Fruit fly (Drosophila melanogaster) whole organism: ENCODE results near the gene Vm26Ac.

ENCODE experiments used
- CG8478 ChIP-seq: fragments of >200 bp; optimal IDR thresholded peaks from 2 replicates; lab custom pipeline; 2018; ENCODE audit warnings: inconsistent platforms
- Dll ChIP-seq: fragments of >200 bp; optimal IDR thresholded peaks from 2 replicates; lab custom pipeline; 2017
- EcR ChIP-seq, 2 experiments: fragments of >200 bp; optimal IDR thresholded peaks; 2 replicates each; lab custom pipeline; 2017; ENCODE audit warnings: missing biosample characterization in 2 of 2, missing genetic modification characterization in 2 of 2, missing genetic modification reagents in 2 of 2
- pan ChIP-seq: fragments of >200 bp; optimal IDR thresholded peaks from 2 replicates; lab custom pipeline; 2017
- psq ChIP-seq: fragments of >200 bp; optimal IDR thresholded peaks from 2 replicates; lab custom pipeline; 2017
- usp ChIP-seq: fragments of >200 bp; optimal IDR thresholded peaks from 2 replicates; lab custom pipeline; 2017; ENCODE audit warnings: missing biosample characterization, missing genetic modification characterization, mixed read lengths

The Vm26Ac gene

DNA sequence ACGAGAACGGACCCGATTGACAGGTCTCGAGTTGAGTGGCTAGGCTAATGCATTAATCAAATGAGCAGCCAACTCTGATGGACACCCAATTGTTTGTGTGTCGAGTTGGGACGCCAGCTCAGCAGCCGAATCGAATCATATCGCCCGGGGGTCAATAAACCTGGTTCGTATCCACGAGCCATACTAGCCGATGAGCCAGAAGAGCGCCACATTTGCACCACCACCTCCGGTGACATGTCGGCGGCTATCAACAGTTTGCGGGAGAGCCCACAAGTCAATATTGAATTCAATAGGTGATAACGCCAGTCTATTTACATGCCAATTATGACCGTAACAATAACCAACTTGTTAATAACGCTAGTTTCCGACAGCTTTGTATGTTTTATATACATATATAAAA lies 15.7 kb upstream of the Vm26Ac start:
- TF ChIP-seq Dll: no peak
- peak in 1 of 2 experiments; percentile 31 for TF ChIP-seq EcR (GFP tag; optimal IDR thresholded peaks at IDR 0.05; lab: Kevin White, UChicago)

DNA sequence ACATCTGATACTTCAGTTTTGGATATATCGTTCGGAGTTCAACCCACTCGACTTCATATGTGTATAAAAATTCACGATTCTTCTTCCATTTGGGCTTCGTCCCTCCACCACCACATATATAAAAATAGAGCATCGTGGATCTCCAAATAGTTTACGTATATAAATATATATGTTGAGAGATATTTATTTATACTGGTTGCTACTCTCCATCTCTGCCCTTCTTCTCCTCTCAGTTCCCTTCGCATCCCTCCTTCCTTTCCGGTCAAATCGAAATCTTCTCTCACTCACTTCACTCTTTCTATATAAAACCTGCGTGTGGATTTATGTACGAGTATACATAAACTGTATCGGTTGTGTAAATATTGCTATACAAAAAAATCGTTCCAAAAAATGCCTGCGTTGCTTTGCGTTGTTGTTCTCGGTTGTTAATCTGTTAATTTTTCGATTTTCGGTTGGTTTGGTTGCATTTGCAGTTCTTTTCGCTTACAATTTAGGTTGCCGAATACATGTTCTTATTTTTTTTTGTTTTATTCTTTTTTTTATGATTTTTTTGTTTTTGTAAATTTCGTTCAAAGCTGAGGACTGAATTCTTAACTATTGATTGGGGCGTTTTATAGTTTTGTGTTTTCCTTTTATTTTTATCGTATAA lies 14.3 kb upstream of the Vm26Ac start:
- no peak for TF ChIP-seq CG8478 (lab: Kevin White, UChicago)
- TF ChIP-seq EcR (GFP tag; optimal IDR thresholded peaks at IDR 0.05; lab: Kevin White, UChicago): no peak
- no peak for TF ChIP-seq usp (GFP tag; lab: Kevin White, UChicago)
- TF ChIP-seq Dll: no peak
- no peak for TF ChIP-seq psq (lab: Kevin White, UChicago)
- TF ChIP-seq pan (lab: Kevin White, UChicago): no peak

DNA sequence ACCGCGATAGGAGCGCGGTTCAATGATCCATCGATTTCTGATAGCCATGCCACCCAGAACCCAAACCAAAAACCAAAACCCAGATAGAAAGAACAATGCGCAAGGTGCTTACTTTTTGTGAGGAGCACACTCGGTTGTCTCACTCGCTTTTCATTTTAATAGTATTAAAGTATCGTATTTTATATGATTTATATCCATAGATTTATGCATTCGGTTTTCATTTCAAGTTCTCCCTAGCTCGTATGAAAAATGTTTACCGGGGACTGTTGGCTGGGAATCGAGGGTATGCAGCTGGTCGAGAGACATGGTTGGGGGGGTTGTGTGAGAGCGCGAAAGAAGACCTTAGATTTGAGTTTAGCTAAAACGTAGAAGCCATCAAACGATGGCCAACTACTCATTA lies 13.6 kb upstream of the Vm26Ac start:
- no peak for TF ChIP-seq usp (GFP tag; lab: Kevin White, UChicago)
- no peak for TF ChIP-seq EcR (GFP tag; optimal IDR thresholded peaks at IDR 0.05; lab: Kevin White, UChicago)
- TF ChIP-seq pan (lab: Kevin White, UChicago): peak; percentile 51
- no peak for TF ChIP-seq psq (lab: Kevin White, UChicago)
- no peak for TF ChIP-seq CG8478 (lab: Kevin White, UChicago)
- TF ChIP-seq Dll: no peak

DNA sequence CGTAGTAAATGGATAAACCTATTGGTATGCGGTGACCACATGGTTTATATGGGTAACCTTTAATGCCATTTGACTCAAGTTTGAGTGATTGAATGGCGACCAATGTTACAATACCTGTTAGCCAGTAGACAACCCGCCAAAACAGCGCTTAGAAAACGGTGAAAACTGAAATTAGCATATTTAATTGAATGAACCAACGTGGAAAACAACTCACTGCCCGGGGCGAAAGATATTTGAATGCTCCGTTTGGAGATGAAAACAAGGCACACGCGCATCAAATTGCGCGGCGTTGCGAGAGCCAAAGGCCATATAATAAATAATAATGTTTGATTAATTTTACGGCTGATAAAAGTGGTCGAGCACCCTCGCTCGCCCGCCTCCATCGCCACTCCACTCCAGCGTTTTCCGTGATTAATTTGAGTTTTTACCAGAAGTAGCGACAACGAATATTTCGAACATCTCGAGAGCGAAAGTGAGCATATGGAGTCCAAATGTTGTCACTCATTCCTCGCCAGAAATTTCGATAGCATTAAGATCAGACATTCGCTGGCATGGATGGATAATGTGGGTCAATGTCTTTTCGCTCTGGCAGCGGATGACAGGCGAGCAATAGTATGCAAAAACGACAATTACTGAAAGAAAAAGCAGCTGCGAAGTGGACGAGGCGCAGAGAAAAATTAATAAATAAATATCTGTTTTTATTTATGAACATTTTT lies 12.8 kb upstream of the Vm26Ac start:
- TF ChIP-seq Dll: no peak
- TF ChIP-seq usp (GFP tag; lab: Kevin White, UChicago): no peak
- no peak for TF ChIP-seq pan (lab: Kevin White, UChicago)
- TF ChIP-seq EcR (GFP tag; optimal IDR thresholded peaks at IDR 0.05; lab: Kevin White, UChicago): no peak
- no peak for TF ChIP-seq CG8478 (lab: Kevin White, UChicago)
- no peak for TF ChIP-seq psq (lab: Kevin White, UChicago)

DNA sequence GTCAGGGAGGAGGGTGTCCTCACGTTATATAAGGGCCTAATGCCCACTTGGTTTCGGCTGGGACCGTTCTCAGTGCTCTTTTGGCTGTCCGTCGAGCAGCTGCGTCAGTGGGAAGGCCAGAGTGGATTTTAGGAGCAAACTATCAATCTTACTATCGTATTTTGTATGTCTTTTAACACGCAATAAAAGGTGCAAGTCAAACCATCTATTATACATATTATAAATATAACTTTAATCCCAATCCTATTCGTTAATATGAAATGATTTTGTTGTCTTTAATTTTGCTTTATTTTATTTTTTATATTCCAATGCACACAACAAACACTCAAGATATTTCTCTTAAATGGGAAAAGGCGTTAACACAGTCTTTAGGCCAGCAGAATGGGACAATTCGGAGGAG lies 11.1 kb upstream of the Vm26Ac start, which contains the start of gene Ucp4B:
Ucp4B (plus strand) TSS at position 301 of the 400 bp plus-strand sequence.
- TF ChIP-seq psq (lab: Kevin White, UChicago) (no peak), Dll (no peak), usp (GFP tag; lab: Kevin White, UChicago) (no peak)

DNA sequence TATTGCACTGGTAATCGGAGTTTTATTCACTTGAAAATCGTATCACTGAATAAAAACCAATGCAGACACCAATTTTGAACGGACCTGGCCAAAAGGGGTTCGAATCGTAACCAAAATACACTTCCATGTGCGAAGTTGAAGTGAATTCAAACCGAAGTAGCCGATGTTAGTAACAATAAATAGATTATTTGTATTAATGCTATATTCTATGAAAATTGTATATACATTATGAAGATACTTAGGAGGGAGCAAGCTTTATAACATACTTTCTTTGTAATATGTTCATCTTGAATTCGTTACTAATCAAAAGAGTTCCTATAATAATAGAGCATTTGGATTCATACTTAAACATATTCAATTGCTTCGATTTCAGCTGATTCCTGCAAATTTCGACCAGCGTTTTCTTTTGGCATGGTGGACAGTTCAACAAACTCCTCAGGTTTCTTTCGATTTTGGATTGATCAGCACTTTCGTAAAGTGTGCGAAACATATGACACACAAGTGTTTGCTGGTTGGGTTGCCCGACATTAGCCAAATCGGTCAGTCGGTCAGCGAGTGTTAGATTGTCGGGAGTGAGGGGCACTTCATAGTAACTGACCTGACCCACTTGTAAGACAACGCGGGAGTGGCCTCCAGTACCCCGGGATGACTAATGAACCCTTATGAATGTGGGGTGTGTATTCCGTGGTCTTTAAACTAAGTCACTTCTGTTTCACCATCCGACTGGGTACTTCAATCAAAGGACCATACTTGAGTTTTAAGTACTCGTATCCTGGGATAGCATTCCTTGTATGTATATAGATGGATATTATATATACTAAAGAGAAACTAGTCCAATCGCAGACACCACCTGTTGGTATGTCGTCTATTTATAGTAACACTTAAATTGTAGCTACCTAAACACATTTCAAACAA lies 9.5 kb upstream of the Vm26Ac start, which contains the start of the genes CG13992 and Ucp4C:
CG13992 (minus strand) TSS at position 51 of the 915 bp plus-strand sequence.
Ucp4C (plus strand) TSS at position 865 of the 915 bp plus-strand sequence.
- TF ChIP-seq psq (lab: Kevin White, UChicago) (no peak), pan (lab: Kevin White, UChicago) (no peak), CG8478 (lab: Kevin White, UChicago) (no peak), usp (GFP tag; lab: Kevin White, UChicago) (no peak), Dll (no peak), EcR (GFP tag; optimal IDR thresholded peaks at IDR 0.05; lab: Kevin White, UChicago) (no peak)

DNA sequence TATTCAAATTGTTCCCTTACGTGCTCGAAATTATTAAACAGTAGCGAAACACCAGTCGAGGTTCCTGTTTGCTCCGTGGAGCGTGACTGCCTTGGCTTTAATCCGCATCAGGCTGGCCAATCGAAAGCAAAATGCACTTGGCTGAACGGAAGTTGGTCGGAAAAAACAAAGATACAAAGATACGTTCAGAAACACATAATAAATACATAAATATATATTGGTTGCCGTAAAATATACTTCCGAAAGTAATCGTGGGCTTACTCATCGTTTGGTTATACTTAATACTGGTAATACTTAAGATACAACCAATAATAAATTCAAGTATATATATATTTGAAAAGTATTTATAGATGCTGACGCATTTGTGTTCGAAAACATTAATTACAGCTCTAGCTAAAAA lies 6.4 kb upstream of the Vm26Ac start, which contains the start of gene psd:
psd (minus strand) TSS at position 101 of the 400 bp plus-strand sequence.
- TF ChIP-seq psq (lab: Kevin White, UChicago) (no peak), Dll (no peak), pan (lab: Kevin White, UChicago) (no peak), EcR (GFP tag; optimal IDR thresholded peaks at IDR 0.05; lab: Kevin White, UChicago) (no peak), CG8478 (lab: Kevin White, UChicago) (no peak), usp (GFP tag; lab: Kevin White, UChicago) (no peak)

DNA sequence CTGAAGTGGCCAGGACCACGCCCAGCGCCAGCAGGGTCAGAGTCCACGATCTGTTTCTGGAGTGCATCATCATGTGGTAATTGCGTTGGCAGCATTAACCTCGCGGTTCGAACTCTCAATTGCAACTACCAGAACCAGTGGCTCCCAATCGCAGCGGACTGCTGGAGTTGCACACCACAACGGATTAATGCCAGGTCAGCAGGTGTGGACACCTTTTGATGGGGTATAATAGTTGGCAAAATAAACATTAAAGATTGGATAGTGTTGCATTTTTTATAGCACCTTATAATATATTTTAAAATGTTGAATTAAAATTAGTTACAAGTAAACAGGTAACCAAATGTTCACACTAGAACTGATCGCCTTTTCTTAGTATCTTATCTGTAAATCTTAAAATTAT lies 5.8 kb upstream of the Vm26Ac start:
- no peak for TF ChIP-seq Dll

DNA sequence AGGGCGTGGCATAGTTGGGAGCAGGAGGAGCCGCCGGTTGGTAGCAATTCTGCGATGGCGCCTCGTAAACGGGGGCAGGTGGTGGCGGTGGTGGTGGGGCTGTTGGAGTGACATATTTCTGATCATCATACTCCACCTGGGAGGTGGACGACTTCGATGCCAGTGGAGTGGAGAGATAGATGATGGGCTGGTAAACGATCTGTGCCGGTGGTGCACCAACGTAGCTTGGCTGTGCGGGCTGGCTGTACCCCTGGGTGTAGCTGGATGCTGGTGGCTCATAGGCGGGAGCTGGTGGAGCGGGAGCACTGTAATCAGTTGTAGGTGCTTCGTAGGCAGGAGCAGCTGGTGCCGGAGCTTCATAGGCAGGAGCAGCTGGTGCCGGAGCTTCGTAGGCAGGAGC lies 4.8 kb upstream of the Vm26Ac start:
- TF ChIP-seq pan (lab: Kevin White, UChicago): no peak
- no peak for TF ChIP-seq psq (lab: Kevin White, UChicago)
- TF ChIP-seq usp (GFP tag; lab: Kevin White, UChicago): no peak
- no peak for TF ChIP-seq Dll
- TF ChIP-seq EcR (GFP tag; optimal IDR thresholded peaks at IDR 0.05; lab: Kevin White, UChicago): no peak
- no peak for TF ChIP-seq CG8478 (lab: Kevin White, UChicago)

DNA sequence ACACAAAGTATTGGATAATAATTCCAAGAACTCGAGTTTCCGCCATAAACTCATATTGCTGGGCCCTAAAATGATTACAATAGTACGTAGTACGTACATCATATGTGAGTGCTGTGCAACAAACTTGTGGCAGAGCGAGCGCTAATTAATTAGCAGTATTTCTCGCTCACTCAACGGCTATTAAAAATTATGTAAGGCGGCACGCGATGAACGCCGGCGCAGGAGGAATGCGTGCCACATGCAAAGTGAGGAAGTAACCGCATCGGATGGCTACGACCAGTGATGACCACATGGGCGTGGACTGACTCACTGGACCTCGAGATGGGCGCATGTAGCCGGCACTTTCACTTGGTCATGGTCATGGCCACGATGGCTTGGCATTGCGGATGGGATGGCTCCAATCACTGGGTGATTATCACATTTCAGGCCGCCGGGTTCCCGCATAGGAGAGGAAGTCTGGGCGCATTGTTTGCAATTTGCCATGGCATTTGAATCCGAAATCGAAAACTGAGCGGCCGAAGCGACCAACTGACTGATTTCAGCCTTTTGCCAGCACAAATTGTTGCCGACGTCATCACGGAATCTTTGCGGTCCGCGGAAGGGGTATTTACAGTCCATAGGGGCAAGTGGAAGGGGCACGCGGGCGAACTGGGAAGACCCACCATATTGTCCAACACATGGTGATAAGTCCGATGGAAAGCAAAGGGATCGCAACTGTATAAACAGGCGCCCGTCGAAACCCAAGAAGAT lies 2.9 kb upstream of the Vm26Ac start:
- TF ChIP-seq psq (lab: Kevin White, UChicago) (no peak), pan (lab: Kevin White, UChicago) (no peak), Dll (no peak), EcR (GFP tag; optimal IDR thresholded peaks at IDR 0.05; lab: Kevin White, UChicago) (no peak), CG8478 (lab: Kevin White, UChicago) (no peak), usp (GFP tag; lab: Kevin White, UChicago) (no peak)
